Worm (Caenorhabditis elegans): ENCODE results near the gene F58F12.2.
A peak's percentile ranks its signal among the peaks of the same experiment; 100 is the strongest.

F58F12.2 gene

ce11 chrII:6348360-6348759, 39.5 kb downstream of the F58F12.2 start (continued):
- peak; percentile 20 for TF ChIP-seq lin-15B (tag; optimal IDR thresholded peaks at IDR 0.05)
- TF ChIP-seq pqm-1 (tag; optimal IDR thresholded peaks at IDR 0.05): no peak
- TF ChIP-seq tbx-2 (tag; optimal IDR thresholded peaks at IDR 0.05): peak; percentile 94
- no peak for TF ChIP-seq aly-2 (tag; optimal IDR thresholded peaks at IDR 0.05)
- TF ChIP-seq ztf-4 (tag; optimal IDR thresholded peaks at IDR 0.05): peak; percentile 96
- no peak; the same call in 1 of the 2 replicates for TF ChIP-seq ceh-88 (GFP tag; IDR thresholded peaks at IDR 0.05)
- peak; percentile 82 for TF ChIP-seq dsc-1 (tag; optimal IDR thresholded peaks at IDR 0.05)
- TF ChIP-seq elt-2 (tag; optimal IDR thresholded peaks at IDR 0.05): peak; percentile 79
- peak; percentile 67 for TF ChIP-seq isw-1 (GFP tag; IDR thresholded peaks at IDR 0.05)
- peak; percentile 97 for TF ChIP-seq ama-1 (optimal IDR thresholded peaks at IDR 0.05)
- TF ChIP-seq nhr-84 (tag; optimal IDR thresholded peaks at IDR 0.05): no peak
- peak; percentile 28 for TF ChIP-seq nhr-77 (tag; optimal IDR thresholded peaks at IDR 0.05)
- TF ChIP-seq egl-27 (tag; optimal IDR thresholded peaks at IDR 0.05): peak; percentile 47 to 61
- TF ChIP-seq ceh-82 (tag; optimal IDR thresholded peaks at IDR 0.05): peak; percentile 84 to 92 (median 85)
- peak; percentile 91 for TF ChIP-seq unc-86 (tag; optimal IDR thresholded peaks at IDR 0.05)
- TF ChIP-seq nhr-12 (tag; optimal IDR thresholded peaks at IDR 0.05): no peak
- peak; percentile 86 for TF ChIP-seq nhr-237 (tag; optimal IDR thresholded peaks at IDR 0.05)
- peak; percentile 80 for TF ChIP-seq skn-1 (tag; optimal IDR thresholded peaks at IDR 0.05)
- TF ChIP-seq nhr-20 (tag; optimal IDR thresholded peaks at IDR 0.05): peak; percentile 97
- peak; percentile 41 for TF ChIP-seq pax-3 (tag; optimal IDR thresholded peaks at IDR 0.05)
- no peak for TF ChIP-seq nhr-28 (tag; optimal IDR thresholded peaks at IDR 0.05)
- TF ChIP-seq jun-1 (tag; optimal IDR thresholded peaks at IDR 0.05): peak; percentile 93
- TF ChIP-seq snpc-4 (tag; optimal IDR thresholded peaks at IDR 0.05): peak; percentile 60
- TF ChIP-seq C04F5.9 (tag; optimal IDR thresholded peaks at IDR 0.05): peak; percentile 2
- no peak for TF ChIP-seq sptf-1 (tag; optimal IDR thresholded peaks at IDR 0.05)
- peak; percentile 97 for TF ChIP-seq nhr-71 (tag; optimal IDR thresholded peaks at IDR 0.05)
- TF ChIP-seq zip-4 (GFP tag; optimal IDR thresholded peaks at IDR 0.05): peak; percentile 66
- TF ChIP-seq lin-13 (GFP tag; optimal IDR thresholded peaks at IDR 0.05): peak; percentile 89
- TF ChIP-seq swsn-7 (tag; optimal IDR thresholded peaks at IDR 0.05): peak; percentile 94

- TF ChIP-seq dpl-1 (GFP tag; optimal IDR thresholded peaks at IDR 0.05) (peak in 2 of 3 experiments; percentile 15 to 20), ceh-63 (GFP tag; optimal IDR thresholded peaks at IDR 0.05) (peak; percentile 73), ama-1 (optimal IDR thresholded peaks at IDR 0.05) (peak; percentile 92), F16B12.6 (tag; optimal IDR thresholded peaks at IDR 0.05) (peak; percentile 20), nhr-71 (tag; optimal IDR thresholded peaks at IDR 0.05) (peak; percentile 78), ceh-88 (GFP tag; IDR thresholded peaks at IDR 0.05) (no peak), ets-5 (GFP tag; IDR thresholded peaks at IDR 0.05) (no peak), nhr-19 (GFP tag; conservative IDR thresholded peaks at IDR 0.05) (peak; percentile 45), fkh-8 (tag; optimal IDR thresholded peaks at IDR 0.05) (peak; percentile 72), ceh-82 (tag; optimal IDR thresholded peaks at IDR 0.05) (peak; percentile 33 to 77 (median 44)), pqm-1 (tag; optimal IDR thresholded peaks at IDR 0.05) (no peak), dsc-1 (tag; optimal IDR thresholded peaks at IDR 0.05) (peak; percentile 3), rnt-1 (tag; optimal IDR thresholded peaks at IDR 0.05) (peak; percentile 58), efl-3 (GFP tag; optimal IDR thresholded peaks at IDR 0.05) (no peak), elt-3 (tag; optimal IDR thresholded peaks at IDR 0.05) (peak in 1 of 6 experiments; percentile 23), Y116A8C.19 (tag; optimal IDR thresholded peaks at IDR 0.05; ENCODE audit: borderline replicate concordance) (no peak), mab-9 (GFP tag; IDR thresholded peaks at IDR 0.05) (peak; percentile 40), zag-1 (tag; optimal IDR thresholded peaks at IDR 0.05) (no peak), pag-3 (tag; optimal IDR thresholded peaks at IDR 0.05; ENCODE audit: borderline replicate concordance, insufficient read depth) (no peak), unc-86 (tag; optimal IDR thresholded peaks at IDR 0.05) (peak; percentile 56), lin-15B (tag; optimal IDR thresholded peaks at IDR 0.05) (no peak), grh-1 (GFP tag; IDR thresholded peaks at IDR 0.05) (no peak), tbx-2 (tag; optimal IDR thresholded peaks at IDR 0.05) (peak; percentile 25), nhr-237 (tag; optimal IDR thresholded peaks at IDR 0.05) (no peak), sox-4 (tag; optimal IDR thresholded peaks at IDR 0.05) (no peak), lin-39 (tag; optimal IDR thresholded peaks at IDR 0.05) (no peak), lir-3 (tag; optimal IDR thresholded peaks at IDR 0.05; ENCODE audit: poor library complexity) (peak; percentile 35), C16A3.4 (tag; optimal IDR thresholded peaks at IDR 0.05) (peak; percentile 3), elt-2 (tag; optimal IDR thresholded peaks at IDR 0.05) (peak; percentile 12), mdl-1 (tag; optimal IDR thresholded peaks at IDR 0.05) (peak in 1 of 2 experiments; percentile 70), isw-1 (GFP tag; IDR thresholded peaks at IDR 0.05) (peak; percentile 49), skn-1 (tag; optimal IDR thresholded peaks at IDR 0.05) (peak; percentile 88)
These were observed 40.3 kb downstream of the F58F12.2 start, which contains the start of gene lgg-1 for ce11 chrII:6347341-6348118. Gene lgg-1, minus strand, starts transcription at chrII:6347719.
